Fruit fly (Drosophila melanogaster): ENCODE measurements around the gene dsh.

Gene dsh

dm6 chrX:11340719-11341322 lies 14.9 kb upstream of the dsh start (continued):
- TF ChIP-seq CG34224 (GFP tag; IDR thresholded peaks at IDR 0.05; ENCODE audit: partially characterized antibody) = no peak
- no peak for TF ChIP-seq wek (GFP tag; optimal IDR thresholded peaks at IDR 0.05)
- TF ChIP-seq CG33213 (GFP tag; optimal IDR thresholded peaks at IDR 0.05) = no peak
- TF ChIP-seq pum (GFP tag; optimal IDR thresholded peaks at IDR 0.05) = no peak
- no peak for TF ChIP-seq CG2202 (tag; optimal IDR thresholded peaks at IDR 0.05)
- no peak for TF ChIP-seq kay (GFP tag; optimal IDR thresholded peaks at IDR 0.05)
- TF ChIP-seq slp2 (GFP tag; optimal IDR thresholded peaks at IDR 0.05) = no peak
- peak; percentile 18 for TF ChIP-seq CG12391 (tag; optimal IDR thresholded peaks at IDR 0.05)
- 0 out of 3 replicates have a peak, but pooled peaks have one; percentile 27 for TF ChIP-seq zfh1 (GFP tag; IDR thresholded peaks at IDR 0.05)
- no peak for TF ChIP-seq CG18011 (GFP tag; optimal IDR thresholded peaks at IDR 0.05)
- TF ChIP-seq CG9932 (GFP tag; IDR thresholded peaks at IDR 0.05) = no peak
- TF ChIP-seq CG7357 (GFP tag; IDR thresholded peaks at IDR 0.05) = no peak
- TF ChIP-seq corto (GFP tag; optimal IDR thresholded peaks at IDR 0.05) = no peak
- no peak for TF ChIP-seq TFAM (GFP tag; optimal IDR thresholded peaks at IDR 0.05)
- no peak for TF ChIP-seq GATAe (GFP tag; conservative IDR thresholded peaks at IDR 0.05)
- TF ChIP-seq unpg (GFP tag; optimal IDR thresholded peaks at IDR 0.05) = no peak
- TF ChIP-seq CG8765 (GFP tag; IDR thresholded peaks at IDR 0.05) = no peak
- no peak for TF ChIP-seq Drgx (GFP tag; IDR thresholded peaks at IDR 0.05)
- no peak for TF ChIP-seq CG31388 (GFP tag; optimal IDR thresholded peaks at IDR 0.05)
- no peak for TF ChIP-seq CG8478 (optimal IDR thresholded peaks at IDR 0.05)
- TF ChIP-seq CG4820 (GFP tag; optimal IDR thresholded peaks at IDR 0.05) = no peak
- TF ChIP-seq exex (tag; optimal IDR thresholded peaks at IDR 0.05) = peak; percentile 18
- no peak for TF ChIP-seq gcm (GFP tag; optimal IDR thresholded peaks at IDR 0.05)
- no peak for TF ChIP-seq NC2β (GFP tag; optimal IDR thresholded peaks at IDR 0.05)
- no peak for TF ChIP-seq trh (GFP tag; optimal IDR thresholded peaks at IDR 0.05)
- no peak for TF ChIP-seq Sry-δ (GFP tag; optimal IDR thresholded peaks at IDR 0.05)
- TF ChIP-seq CG8290 (GFP tag; optimal IDR thresholded peaks at IDR 0.05) = no peak
- TF ChIP-seq CG8290 (tag; optimal IDR thresholded peaks at IDR 0.05) = peak in 1 of 2 experiments; percentile 2
- TF ChIP-seq CG18476 (GFP tag; optimal IDR thresholded peaks at IDR 0.05) = no peak
- peak; percentile 22 for TF ChIP-seq kni (GFP tag; optimal IDR thresholded peaks at IDR 0.05)
- no peak for TF ChIP-seq Dll (GFP tag; IDR thresholded peaks at IDR 0.05; ENCODE audit: partially characterized antibody)
- TF ChIP-seq ato (GFP tag; IDR thresholded peaks at IDR 0.05; ENCODE audit: partially characterized antibody) = no peak
- TF ChIP-seq CG32767 (GFP tag; IDR thresholded peaks at IDR 0.05) = no peak
- 0 out of 2 replicates have a peak, but pooled peaks have one; percentile 21 for TF ChIP-seq ap (GFP tag; IDR thresholded peaks at IDR 0.05)
- TF ChIP-seq lilli (GFP tag; optimal IDR thresholded peaks at IDR 0.05) = no peak
- TF ChIP-seq sob (GFP tag; IDR thresholded peaks at IDR 0.05) = no peak
- TF ChIP-seq crp (GFP tag; optimal IDR thresholded peaks at IDR 0.05) = no peak
- no peak for TF ChIP-seq CG4854 (GFP tag; optimal IDR thresholded peaks at IDR 0.05)
- TF ChIP-seq CG1233 (GFP tag; optimal IDR thresholded peaks at IDR 0.05) = no peak
- TF ChIP-seq gt (GFP tag; IDR thresholded peaks at IDR 0.05) = no peak
- no peak for TF ChIP-seq CG6272 (GFP tag; IDR thresholded peaks at IDR 0.05)
- no peak for TF ChIP-seq CG3407 (GFP tag; optimal IDR thresholded peaks at IDR 0.05)
- no peak for TF ChIP-seq CG10267 (tag; optimal IDR thresholded peaks at IDR 0.05)
- TF ChIP-seq Fer1 (GFP tag; optimal IDR thresholded peaks at IDR 0.05) = no peak
- no peak for TF ChIP-seq CG11723 (GFP tag; optimal IDR thresholded peaks at IDR 0.05)
- TF ChIP-seq Sox100B (GFP tag; optimal IDR thresholded peaks at IDR 0.05) = no peak
- no peak for TF ChIP-seq ATbp (GFP tag; optimal IDR thresholded peaks at IDR 0.05)
- no peak for TF ChIP-seq bigmax (GFP tag; optimal IDR thresholded peaks at IDR 0.05)
- no peak for TF ChIP-seq D (optimal IDR thresholded peaks at IDR 0.05)
- no peak for TF ChIP-seq D (GFP tag; optimal IDR thresholded peaks at IDR 0.05)
- no peak for TF ChIP-seq CG17328 (GFP tag; IDR thresholded peaks at IDR 0.05)
- TF ChIP-seq CG3995 (GFP tag; optimal IDR thresholded peaks at IDR 0.05) = no peak

Data from whole organism, embryonic.